Fruit fly (Drosophila melanogaster): ENCODE data around the gene CG4537.

The CG4537 gene

DNA sequence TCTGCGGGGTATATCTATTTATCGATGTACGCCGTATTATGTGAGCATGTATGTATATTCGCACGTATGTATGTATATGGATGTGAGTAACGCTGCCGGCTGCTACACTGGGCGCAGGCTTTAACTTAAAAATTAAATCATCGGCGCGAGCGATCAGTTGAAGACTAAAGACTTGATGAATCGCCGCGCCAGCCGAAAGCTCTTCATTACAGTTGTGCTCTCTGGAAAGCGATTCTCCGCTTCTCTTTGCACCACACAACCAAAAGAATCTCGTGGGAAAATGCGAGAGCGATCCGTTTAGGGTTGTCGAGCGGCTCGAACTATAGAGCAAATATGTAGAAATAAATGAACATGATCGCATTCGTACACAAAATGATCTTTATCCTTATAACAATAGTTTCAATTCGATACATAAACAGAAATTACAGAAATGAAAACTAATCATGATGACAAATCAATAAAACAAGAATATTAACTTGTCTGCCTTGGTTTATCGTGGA, 17.8 kb downstream of the CG4537 start, which contains the start of gene CG13124:
TSS of gene CG13124 (minus strand) at position 166 of the 500 bp plus-strand sequence.
- TF ChIP-seq CG17801 (GFP tag; optimal IDR thresholded peaks at IDR 0.05; ENCODE audit: partially characterized antibody) = peak; percentile 18

DNA sequence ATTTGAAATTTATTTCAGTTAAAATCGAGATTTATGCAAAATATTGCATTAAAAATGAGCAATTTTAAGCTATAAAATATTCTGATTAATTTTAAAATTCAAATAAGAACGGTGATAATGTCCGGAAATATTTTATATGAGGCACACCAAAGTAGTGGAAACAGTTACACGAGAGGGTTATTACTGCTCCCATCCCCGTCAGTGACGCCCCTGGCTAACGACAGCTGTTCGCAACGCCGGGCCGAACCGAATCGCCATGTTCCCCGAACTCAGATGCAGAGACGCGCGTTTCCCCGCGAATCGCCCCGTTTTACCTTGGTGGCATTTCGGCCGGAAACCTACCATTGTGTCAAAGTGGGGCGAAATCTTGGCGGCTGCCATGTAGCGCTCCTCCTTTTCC, 21.1 kb downstream of the CG4537 start:
- no peak for TF ChIP-seq CG17801 (GFP tag; optimal IDR thresholded peaks at IDR 0.05; ENCODE audit: partially characterized antibody)

DNA sequence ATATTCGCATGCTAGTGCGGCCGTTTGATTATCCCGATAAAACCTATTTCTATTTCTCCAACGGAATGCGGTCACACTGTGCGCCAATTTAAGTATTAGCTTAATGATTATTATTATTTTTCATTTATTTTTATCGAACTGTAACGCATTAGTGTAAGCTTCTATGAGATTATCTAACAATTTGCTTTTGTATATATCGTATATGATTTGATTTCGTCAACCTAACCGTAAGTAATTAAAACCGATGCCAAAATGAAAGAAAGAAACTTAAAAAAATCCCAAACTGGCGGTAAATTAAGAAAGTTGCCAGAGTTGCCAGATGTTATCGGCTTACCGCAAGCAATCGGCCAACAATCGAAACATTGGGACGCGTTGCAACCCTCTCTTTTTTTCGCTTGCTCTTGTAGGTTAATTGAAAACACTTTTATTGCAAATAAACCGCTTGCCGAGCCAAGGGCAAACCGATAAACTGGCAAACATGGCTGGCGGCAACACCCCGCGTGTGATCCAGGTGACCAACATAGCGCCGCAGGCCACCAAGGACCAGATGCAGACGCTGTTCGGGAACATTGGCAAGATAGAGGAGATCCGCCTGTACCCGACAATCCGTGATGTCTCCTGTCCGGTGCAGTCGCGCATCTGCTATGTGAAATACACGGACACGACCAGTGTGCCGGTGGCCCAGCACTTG, 22.0 kb downstream of the CG4537 start, which contains the start of the genes Etl1 and Srp54:
TSS of gene Etl1 (minus strand) at position 39 of the 691 bp plus-strand sequence.
TSS of gene Srp54 (plus strand) at position 342 of the 691 bp plus-strand sequence.
- TF ChIP-seq CG17801 (GFP tag; optimal IDR thresholded peaks at IDR 0.05; ENCODE audit: partially characterized antibody) = no peak

DNA sequence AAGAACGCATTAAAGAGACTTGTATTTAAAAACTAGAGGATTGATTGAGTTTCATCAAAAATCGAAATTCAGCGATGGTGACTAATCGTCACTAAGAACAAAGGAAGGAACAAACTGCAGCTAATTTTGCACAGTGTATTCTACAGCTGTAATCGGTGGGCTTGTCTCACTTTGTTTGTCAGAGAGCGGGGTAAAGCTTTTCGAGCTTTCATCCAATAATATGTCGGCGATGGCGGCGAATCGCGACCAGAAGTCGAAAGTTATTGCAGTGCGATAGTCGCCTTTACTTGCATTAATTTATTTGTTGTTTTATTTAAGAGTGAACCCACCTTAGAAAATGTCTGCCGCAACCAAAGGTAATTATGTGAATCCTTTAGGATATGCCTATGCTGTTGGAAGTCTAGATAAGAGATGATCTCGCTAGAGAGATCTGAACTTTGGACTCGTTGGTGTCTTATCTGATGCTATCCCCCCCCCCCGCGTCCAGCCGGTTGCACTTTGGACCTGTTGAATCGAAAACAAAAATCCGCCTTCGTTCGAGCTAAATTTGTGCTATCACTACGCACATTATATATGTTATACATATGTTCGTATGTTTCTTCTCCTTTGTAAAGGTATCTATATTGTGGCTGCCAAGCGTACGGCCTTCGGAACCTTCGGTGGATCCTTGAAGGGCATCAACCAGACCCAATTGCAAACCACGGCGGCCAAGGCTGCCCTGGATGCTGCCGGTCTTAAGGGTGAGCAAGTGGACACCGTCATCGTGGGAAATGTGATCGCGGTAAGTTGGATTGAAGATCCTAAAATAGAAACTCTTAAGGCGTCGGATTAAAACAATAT, 24.5 kb downstream of the CG4537 start, which contains the start of gene yip2:
TSS of gene yip2 (plus strand) at position 243 of the 840 bp plus-strand sequence.
- TF ChIP-seq CG17801 (GFP tag; optimal IDR thresholded peaks at IDR 0.05; ENCODE audit: partially characterized antibody) = peak; percentile 93

DNA sequence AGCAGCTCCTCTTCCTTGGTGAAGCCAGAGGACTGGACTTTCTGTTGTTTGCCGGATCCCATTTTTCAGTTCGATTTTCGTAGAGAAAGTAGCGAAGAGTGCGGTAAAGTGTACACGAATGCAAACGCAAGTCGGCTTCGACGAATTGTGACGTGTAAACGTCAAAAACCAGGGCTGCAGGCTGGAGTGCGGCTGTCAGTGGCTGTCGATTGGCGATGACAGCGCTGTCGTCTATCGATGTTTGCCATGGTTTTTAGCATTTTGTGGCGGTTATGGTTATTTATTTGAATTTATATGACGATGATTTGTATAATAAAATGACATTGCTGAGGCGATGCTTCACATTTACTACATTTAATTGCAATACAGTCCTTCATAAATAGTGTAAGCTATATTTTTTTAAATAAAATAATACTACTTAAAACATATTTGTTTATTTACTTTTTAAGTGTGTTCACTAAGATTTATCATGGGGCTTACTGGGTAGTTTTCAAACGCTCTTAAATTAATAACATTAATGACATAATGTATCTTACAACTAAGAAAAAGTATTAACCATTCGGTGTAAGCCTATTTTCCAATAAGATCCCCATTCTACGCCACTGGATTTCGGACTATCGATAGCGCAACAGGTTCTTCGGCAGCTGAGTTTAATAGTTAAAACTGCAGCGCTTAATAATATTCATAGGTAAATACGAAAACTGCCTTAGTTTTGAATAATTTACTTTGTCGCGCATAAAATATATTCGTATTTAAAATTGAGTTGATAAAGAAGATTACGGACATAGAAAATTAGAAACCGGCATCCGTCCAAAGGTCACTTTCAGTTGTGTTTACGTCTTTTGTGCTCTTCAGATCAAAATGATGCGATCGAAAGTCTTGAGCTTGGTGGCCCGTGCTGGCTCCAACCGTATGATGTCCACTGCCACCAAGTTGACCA, 27.6 kb downstream of the CG4537 start, which contains the start of the genes CG5885 and CG4598:
TSS of gene CG5885 (minus strand) at position 311 of the 940 bp plus-strand sequence.
TSS of gene CG4598 (plus strand) at position 599 of the 940 bp plus-strand sequence.
- peak; percentile 64 for TF ChIP-seq CG17801 (GFP tag; optimal IDR thresholded peaks at IDR 0.05; ENCODE audit: partially characterized antibody)

DNA sequence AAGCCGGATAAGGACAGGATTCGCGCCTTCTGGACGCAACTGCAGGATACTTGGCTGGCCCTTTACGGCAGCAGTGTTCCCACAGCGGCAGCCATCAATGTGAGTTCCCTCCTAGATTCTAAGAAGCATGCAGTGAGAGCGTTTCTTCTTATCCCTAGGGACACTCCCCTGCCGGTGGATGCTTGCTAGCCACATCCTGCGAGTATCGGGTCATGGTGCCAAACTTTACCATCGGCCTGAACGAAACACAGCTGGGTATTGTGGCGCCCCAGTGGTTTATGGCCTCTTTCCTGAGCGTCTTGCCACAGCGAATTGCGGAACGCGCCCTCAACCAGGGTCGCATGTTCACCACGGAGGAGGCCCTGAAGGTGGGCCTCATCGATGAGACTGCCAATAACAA, 28.5 kb downstream of the CG4537 start:
- TF ChIP-seq CG17801 (GFP tag; optimal IDR thresholded peaks at IDR 0.05; ENCODE audit: partially characterized antibody) = no peak

DNA sequence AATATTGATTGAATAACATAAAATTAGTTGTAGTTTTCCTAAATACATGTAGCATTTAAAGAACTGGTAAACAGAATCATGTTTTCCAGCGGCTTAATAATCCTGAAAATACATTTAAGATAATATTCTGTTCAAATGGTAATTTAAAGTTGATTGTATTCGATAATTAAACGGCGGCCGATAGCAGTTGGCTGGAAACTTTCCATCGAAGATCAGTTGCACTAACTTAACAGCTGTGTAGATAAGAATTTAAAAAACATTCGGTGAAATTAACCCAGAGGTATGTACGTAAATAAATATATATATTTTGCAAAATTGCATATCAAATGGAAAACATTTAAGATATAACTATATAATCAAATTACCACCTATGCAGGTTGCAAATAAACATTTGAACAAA, 29.3 kb downstream of the CG4537 start, which contains the start of gene CG4594:
TSS of gene CG4594 (plus strand) at position 212 of the 400 bp plus-strand sequence.
- TF ChIP-seq CG17801 (GFP tag; optimal IDR thresholded peaks at IDR 0.05; ENCODE audit: partially characterized antibody) = no peak

DNA sequence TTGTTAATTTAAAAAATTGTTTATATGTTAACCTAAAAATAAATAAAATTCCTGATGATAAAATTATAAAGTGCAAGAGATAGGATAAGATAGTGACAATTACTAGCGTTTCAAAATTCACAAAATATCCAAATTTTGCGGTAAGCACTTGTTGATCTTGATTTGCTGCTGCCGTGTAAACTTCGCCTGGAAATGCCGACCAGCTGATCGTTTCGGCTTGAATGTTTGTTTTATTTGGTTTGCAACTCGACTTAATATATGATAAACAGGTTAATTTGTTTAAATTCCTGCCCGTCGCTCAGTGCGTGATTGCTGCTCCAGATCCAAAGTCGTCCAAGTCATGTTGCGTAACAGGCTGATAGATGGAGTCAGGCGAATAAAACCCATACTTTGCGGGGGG, 30.7 kb downstream of the CG4537 start, which contains the start of gene CG4592:
TSS of gene CG4592 (plus strand) at position 233 of the 400 bp plus-strand sequence.
- peak; percentile 80 for TF ChIP-seq CG17801 (GFP tag; optimal IDR thresholded peaks at IDR 0.05; ENCODE audit: partially characterized antibody)

DNA sequence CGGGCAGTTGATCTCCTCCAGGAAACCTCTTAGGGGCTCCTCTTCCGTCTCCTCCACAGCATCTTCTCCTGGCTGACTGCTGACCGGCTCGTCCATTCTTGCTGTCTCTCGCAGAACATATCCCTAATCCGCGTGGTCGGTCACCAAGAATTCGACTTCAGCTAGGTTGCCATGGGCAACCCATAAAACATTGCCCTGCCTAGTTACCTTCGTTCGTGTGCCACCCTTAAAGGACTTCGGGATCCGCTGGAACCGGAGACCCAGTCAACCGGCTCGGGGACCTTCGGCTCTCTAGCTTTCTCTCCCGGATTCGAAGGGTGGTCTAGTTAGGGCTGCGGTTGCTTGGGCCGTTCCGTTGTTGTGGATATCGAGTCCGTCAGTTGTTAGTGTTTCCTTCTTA, 34.1 kb downstream of the CG4537 start, which contains the start of the genes TbCMF46 and CG42366:
TSS of gene TbCMF46 (minus strand) at position 101 of the 400 bp plus-strand sequence.
TSS of gene CG42366 (plus strand) at position 397 of the 400 bp plus-strand sequence.
- TF ChIP-seq CG17801 (GFP tag; optimal IDR thresholded peaks at IDR 0.05; ENCODE audit: partially characterized antibody) = no peak

DNA sequence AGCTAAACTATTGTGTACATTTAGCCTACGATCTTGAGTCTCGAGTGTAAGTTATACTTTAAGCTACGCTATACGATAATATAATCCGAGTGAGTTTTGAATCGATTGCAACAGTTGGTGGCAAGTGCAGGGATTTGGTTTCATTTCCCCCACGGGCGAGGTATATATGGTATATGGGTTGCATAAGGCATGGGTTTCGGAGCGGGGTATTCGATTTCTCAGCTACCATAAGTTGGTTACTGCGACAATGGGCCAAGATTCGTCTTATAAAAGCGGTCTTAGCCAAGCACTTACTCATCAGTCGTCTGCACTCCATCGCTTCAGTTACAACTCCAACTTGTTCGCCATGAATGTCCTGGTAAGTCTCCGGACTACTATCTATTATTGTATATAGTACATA, 39.6 kb downstream of the CG4537 start, which contains the start of gene CG42367:
TSS of gene CG42367 (plus strand) at position 301 of the 400 bp plus-strand sequence.
- TF ChIP-seq CG17801 (GFP tag; optimal IDR thresholded peaks at IDR 0.05; ENCODE audit: partially characterized antibody) = no peak

DNA sequence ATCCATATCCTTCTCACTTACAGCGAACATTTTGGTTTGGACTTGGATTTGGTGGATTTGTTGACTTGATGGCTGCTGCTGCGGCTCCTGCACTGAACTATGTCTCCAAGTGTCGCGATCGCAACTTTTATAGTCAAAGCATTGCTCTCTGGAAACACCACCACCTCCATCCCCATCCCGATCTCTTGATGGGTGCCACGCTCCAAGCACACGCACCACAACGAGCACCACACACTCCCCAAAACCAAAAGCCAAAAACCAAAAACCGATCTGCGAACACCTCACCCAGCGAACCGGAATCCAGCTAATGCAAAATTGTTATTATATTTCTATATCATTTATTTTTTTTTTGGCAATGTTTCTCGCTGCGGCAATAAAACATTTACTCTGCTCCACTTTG, 42.4 kb downstream of the CG4537 start, which contains the start of gene Cpr30F:
TSS of gene Cpr30F (minus strand) at position 101 of the 400 bp plus-strand sequence.
- TF ChIP-seq CG17801 (GFP tag; optimal IDR thresholded peaks at IDR 0.05; ENCODE audit: partially characterized antibody) = no peak

DNA sequence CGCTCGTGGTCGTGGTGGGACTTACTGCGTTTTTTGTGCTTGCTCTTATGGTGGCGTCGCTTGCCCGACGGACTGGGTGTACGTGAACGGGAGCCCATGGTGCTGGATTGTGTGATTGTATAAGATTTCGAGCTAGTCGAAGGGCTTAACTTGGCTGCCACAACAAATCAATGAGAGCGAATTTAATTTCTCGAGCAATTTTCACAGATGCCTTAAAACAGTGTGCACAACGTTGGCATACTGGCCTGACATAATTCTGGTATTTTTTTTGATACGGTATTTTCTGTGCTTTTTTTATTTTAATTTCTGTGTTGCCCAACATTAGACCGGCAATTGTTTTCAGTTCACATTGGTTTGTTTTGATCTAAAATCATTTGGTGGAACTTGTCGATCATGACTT, 47.2 kb downstream of the CG4537 start, which contains the start of gene Arglu1:
TSS of gene Arglu1 (minus strand) at position 227 of the 400 bp plus-strand sequence.
- peak; percentile 69 for TF ChIP-seq CG17801 (GFP tag; optimal IDR thresholded peaks at IDR 0.05; ENCODE audit: partially characterized antibody)

DNA sequence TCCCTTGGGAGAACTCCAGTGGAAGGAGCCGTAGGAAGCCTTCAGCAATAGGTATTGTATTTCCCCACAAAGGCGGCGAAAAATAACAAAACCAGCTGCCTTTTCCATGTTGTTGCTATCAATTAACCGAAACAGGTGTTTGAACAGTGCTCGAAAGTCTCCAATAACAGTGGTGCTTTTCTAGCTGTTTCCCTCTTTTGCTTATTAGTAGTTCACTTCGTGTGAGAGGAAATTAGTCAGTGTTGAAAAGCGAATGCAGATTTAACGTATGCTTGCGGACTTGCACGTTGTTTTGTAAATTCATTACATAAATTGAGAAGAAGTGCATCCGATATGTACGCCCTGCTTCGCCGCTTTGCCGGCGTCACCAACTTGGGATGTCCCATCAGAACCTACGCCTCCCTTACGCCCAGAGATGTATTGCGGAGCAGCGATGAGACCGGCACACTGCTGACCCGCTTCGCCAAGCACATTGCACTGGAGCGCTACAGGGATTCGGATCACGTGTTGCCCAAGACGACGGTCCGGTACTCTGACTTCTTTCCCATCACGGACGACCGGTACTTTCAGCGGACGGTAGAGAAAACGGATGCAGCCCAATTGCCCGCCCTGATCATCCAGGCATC, 48.1 kb downstream of the CG4537 start, which contains the start of the genes Datp and CG4619:
TSS of gene Datp (minus strand) at position 160 of the 626 bp plus-strand sequence.
TSS of gene CG4619 (plus strand) at position 233 of the 626 bp plus-strand sequence.
- peak; percentile 59 for TF ChIP-seq CG17801 (GFP tag; optimal IDR thresholded peaks at IDR 0.05; ENCODE audit: partially characterized antibody)
